Worm (Caenorhabditis elegans) whole organism, L1 larva: ENCODE data around the gene F17C11.12.

Source experiments
- pag-3 ChIP-seq: sonication (generic microtip); optimal IDR thresholded peaks from 2 replicates; lab custom pipeline; 2017; ENCODE audit warnings: missing genetic modification characterization, mild to moderate bottlenecking, missing compliant biosample characterization, antibody characterized with exemption, borderline replicate concordance; ENCODE audit not compliant: insufficient read depth
- pqm-1 ChIP-seq: sonication (generic microtip); optimal IDR thresholded peaks from 3 replicates; lab custom pipeline; 2017; ENCODE audit warnings: missing biosample characterization, missing genetic modification characterization
- snpc-4 ChIP-seq: fragments of 150-350 bp; optimal IDR thresholded peaks from 2 replicates; lab custom pipeline; 2014; ENCODE audit warnings: missing biosample characterization, missing genetic modification characterization

DNA sequence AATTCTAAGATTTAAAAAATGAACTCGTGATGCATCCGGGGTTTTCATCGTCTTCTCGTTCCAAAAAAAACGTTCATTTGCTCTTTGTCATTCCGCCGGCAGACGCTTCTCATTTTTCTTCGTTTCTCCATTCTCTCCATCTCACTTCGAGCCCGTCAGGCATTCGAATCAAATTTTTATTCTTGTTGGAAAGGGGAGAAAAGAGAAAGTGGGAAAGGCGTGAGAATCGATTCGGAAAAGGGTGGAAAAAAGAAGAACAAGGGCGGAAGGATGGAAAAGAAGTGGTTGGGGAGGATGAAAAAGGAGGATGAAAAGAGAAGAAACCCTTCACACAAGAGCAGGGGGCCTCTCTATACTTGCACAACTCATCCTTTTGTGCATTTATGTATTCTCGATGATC is 31.9 kb downstream of the F17C11.12 start:
- TF ChIP-seq pag-3 (no peak), pqm-1 (tag; lab: Kevin White, UChicago) (no peak), snpc-4 (tag; lab: Kevin White, UChicago) (no peak)
